Fruit fly (Drosophila melanogaster) whole organism, adult: ENCODE measurements around the gene Brr2.

Source experiments
- CG33017 ChIP-seq: fragments of 200-800 bp; sonication (Bioruptor generic); optimal IDR thresholded peaks from 2 replicates; lab custom pipeline; 2018; ENCODE audit warnings: missing biosample characterization, mild to moderate bottlenecking, missing genetic modification characterization, moderate library complexity
- Hr96 ChIP-seq: fragments of 200-800 bp; sonication (Bioruptor generic); optimal IDR thresholded peaks from 2 replicates; lab custom pipeline; 2016; ENCODE audit warnings: missing biosample characterization, missing genetic modification characterization
- Mnt ChIP-seq: fragments of 200-800 bp; sonication (Bioruptor generic); optimal IDR thresholded peaks from 2 replicates; lab custom pipeline; 2016; ENCODE audit warnings: missing biosample characterization, mild to moderate bottlenecking, missing genetic modification characterization
- bab1 ChIP-seq: fragments of 200-800 bp; sonication (Bioruptor generic); optimal IDR thresholded peaks from 3 replicates; lab custom pipeline; 2019; ENCODE audit warnings: missing biosample characterization, mild to moderate bottlenecking, missing genetic modification characterization, moderate library complexity
- cnc ChIP-seq, 2 experiments: fragments of >200 bp; optimal IDR thresholded peaks; 2 replicates each; lab custom pipeline; 2017
- kay ChIP-seq: fragments of 200-800 bp; sonication (Bioruptor generic); peaks from one replicate; lab custom pipeline; 2016; ENCODE audit warnings: missing biosample characterization, missing genetic modification characterization, borderline replicate concordance
- ovo ChIP-seq: fragments of 200-800 bp; sonication (Bioruptor generic); optimal IDR thresholded peaks from 2 replicates; lab custom pipeline; 2016; ENCODE audit warnings: missing biosample characterization, missing genetic modification characterization
- toe ChIP-seq: fragments of 200-800 bp; sonication (Bioruptor generic); optimal IDR thresholded peaks from 2 replicates; lab custom pipeline; 2016; ENCODE audit warnings: missing biosample characterization, missing genetic modification characterization

DNA sequence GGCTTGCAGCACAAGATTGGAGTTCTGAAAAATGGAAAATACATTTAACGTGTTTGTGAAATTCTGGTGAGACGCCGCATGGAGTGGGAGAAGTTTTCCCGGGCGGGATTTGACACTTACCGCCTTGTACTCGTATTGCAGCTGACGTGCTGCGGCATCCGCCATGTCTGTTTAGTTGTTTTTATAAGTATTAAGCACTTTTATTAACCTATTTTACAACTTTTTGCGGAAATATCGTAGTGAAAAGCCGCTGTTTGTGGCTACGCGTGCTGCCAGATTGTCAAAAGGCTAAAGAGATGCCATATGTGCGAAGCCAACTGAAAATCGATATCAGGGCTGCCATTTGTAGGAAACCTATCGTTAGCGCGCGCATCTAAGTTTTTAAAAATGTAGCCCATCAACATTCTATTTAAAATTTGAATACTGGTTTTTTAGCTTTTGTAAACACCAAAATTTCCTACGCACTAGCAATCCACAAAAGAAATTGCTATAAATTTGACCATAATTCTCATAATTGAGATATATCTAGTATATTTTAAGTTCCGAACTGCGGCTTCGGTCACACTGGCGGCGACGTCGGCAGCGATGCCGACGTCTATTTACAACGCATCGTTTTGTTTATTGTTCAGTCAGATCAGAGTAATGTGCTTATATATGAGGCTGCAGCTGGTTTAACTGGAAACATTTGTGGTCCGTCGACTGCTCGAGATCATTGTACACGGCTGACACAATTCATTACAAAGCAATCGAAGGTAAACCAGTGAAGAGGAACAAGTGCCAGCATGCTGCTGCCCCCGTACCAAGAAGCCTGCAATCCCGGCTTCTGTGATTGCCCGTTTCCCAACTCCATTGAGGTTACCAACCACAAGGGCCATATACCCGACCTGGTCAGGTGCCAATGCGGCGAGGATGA, at the start of gene Brr2, which contains the start of gene CG10516:
- no peak for TF ChIP-seq cnc (optimal IDR thresholded peaks at IDR 0.05; lab: Kevin White, UChicago)
- peak; percentile 47 for TF ChIP-seq Hr96 (GFP tag; lab: Kevin White, UChicago)
- peak; percentile 76 for TF ChIP-seq bab1
- no peak for TF ChIP-seq kay
- TF ChIP-seq CG33017 (tag; lab: Kevin White, UChicago) = no peak
- TF ChIP-seq Mnt (GFP tag; lab: Kevin White, UChicago) = peak; percentile 43
- peak; percentile 65 for TF ChIP-seq toe (GFP tag; lab: Kevin White, UChicago)
- TF ChIP-seq ovo (GFP tag; lab: Kevin White, UChicago) = no peak
